Comparison of ENCODE assay signal across 1 fruit fly cellular context in genomic region chr3R:4739492-4740431, dm6.
TF ChIP-seq lines count a peak whose summit lies in the region.

No protein-coding gene starts in this region.

TF ChIP-seq in whole organism, embryonic, 481 proteins besides CTCF, POLR2A, EP300 and RAD21 (continued from another document and continues in another):
- TF ChIP-seq CG15269 (tag; optimal IDR thresholded peaks at IDR 0.05; lab: Kevin White, UChicago) (peak; percentile 81), vnd (GFP tag; IDR thresholded peaks at IDR 0.05; lab: Robert Waterston, UW; ENCODE audit: partially characterized antibody) (no peak), Doc3 (GFP tag; IDR thresholded peaks at IDR 0.05; lab: Robert Waterston, UW; ENCODE audit: partially characterized antibody) (no peak), HLH54F (GFP tag; optimal IDR thresholded peaks at IDR 0.05; lab: Kevin White, UChicago) (peak; percentile 84), chif (GFP tag; optimal IDR thresholded peaks at IDR 0.05; lab: Kevin White, UChicago) (peak; percentile 88 to 92), HmgZ (tag; optimal IDR thresholded peaks at IDR 0.05; lab: Kevin White, UChicago) (peak; percentile 30), CG2202 (tag; optimal IDR thresholded peaks at IDR 0.05; lab: Kevin White, UChicago) (peak; percentile 32), nom (GFP tag; optimal IDR thresholded peaks at IDR 0.05; lab: Kevin White, UChicago) (peak; percentile 43), lbe (GFP tag; optimal IDR thresholded peaks at IDR 0.05; lab: Kevin White, UChicago) (peak; percentile 34), E2f1 (GFP tag; IDR thresholded peaks at IDR 0.05; lab: Robert Waterston, UW) (no peak), CG30431 (GFP tag; optimal IDR thresholded peaks at IDR 0.05; lab: Kevin White, UChicago) (peak; percentile 76), CG17612 (GFP tag; IDR thresholded peaks at IDR 0.05; lab: Robert Waterston, UW) (no peak), Elba2 (GFP tag; optimal IDR thresholded peaks at IDR 0.05; lab: Kevin White, UChicago) (peak; percentile 96), shn (GFP tag; optimal IDR thresholded peaks at IDR 0.05; lab: Kevin White, UChicago) (peak; percentile 84), exex (tag; optimal IDR thresholded peaks at IDR 0.05; lab: Kevin White, UChicago) (no peak), pb (GFP tag; optimal IDR thresholded peaks at IDR 0.05; lab: Kevin White, UChicago) (peak; percentile 68), CG7963 (GFP tag; IDR thresholded peaks at IDR 0.05; lab: Robert Waterston, UW; ENCODE audit: partially characterized antibody) (no peak), chn (GFP tag; optimal IDR thresholded peaks at IDR 0.05; lab: Kevin White, UChicago) (peak; percentile 77), tup (GFP tag; optimal IDR thresholded peaks at IDR 0.05; lab: Kevin White, UChicago) (no peak), Sry-β (GFP tag; optimal IDR thresholded peaks at IDR 0.05; lab: Kevin White, UChicago) (peak; percentile 33), CG7987 (GFP tag; optimal IDR thresholded peaks at IDR 0.05; lab: Kevin White, UChicago) (no peak), prd (optimal IDR thresholded peaks at IDR 0.05; lab: Kevin White, UChicago) (no peak), prd (GFP tag; IDR thresholded peaks at IDR 0.05; lab: Robert Waterston, UW) (no peak), mld (GFP tag; IDR thresholded peaks at IDR 0.05; lab: Robert Waterston, UW; ENCODE audit: partially characterized antibody) (no peak), CG12942 (GFP tag; optimal IDR thresholded peaks at IDR 0.05; lab: Kevin White, UChicago) (peak; percentile 75), Camta (GFP tag; optimal IDR thresholded peaks at IDR 0.05; lab: Kevin White, UChicago) (peak; percentile 87), crc (GFP tag; optimal IDR thresholded peaks at IDR 0.05; lab: Kevin White, UChicago) (peak; percentile 64), CG6272 (GFP tag; IDR thresholded peaks at IDR 0.05; lab: Robert Waterston, UW) (no peak), CG7271 (tag; optimal IDR thresholded peaks at IDR 0.05; lab: Kevin White, UChicago) (no peak), Asciz (GFP tag; optimal IDR thresholded peaks at IDR 0.05; lab: Kevin White, UChicago) (peak; percentile 83), Dp (GFP tag; optimal IDR thresholded peaks at IDR 0.05; lab: Kevin White, UChicago) (peak; percentile 22), Lpt (GFP tag; optimal IDR thresholded peaks at IDR 0.05; lab: Kevin White, UChicago) (no peak), Dref (GFP tag; IDR thresholded peaks at IDR 0.05; lab: Robert Waterston, UW) (no peak), Meics (GFP tag; optimal IDR thresholded peaks at IDR 0.05; lab: Kevin White, UChicago) (peak; percentile 89), fd102C (GFP tag; optimal IDR thresholded peaks at IDR 0.05; lab: Kevin White, UChicago) (no peak), Vsx1 (GFP tag; optimal IDR thresholded peaks at IDR 0.05; lab: Kevin White, UChicago) (peak; percentile 60), vvl (GFP tag; IDR thresholded peaks at IDR 0.05; lab: Robert Waterston, UW) (no peak), Ada2b (GFP tag; IDR thresholded peaks at IDR 0.05; lab: Robert Waterston, UW) (no peak), gem (tag; optimal IDR thresholded peaks at IDR 0.05; lab: Kevin White, UChicago) (peak; percentile 91), Nf-YA (GFP tag; IDR thresholded peaks at IDR 0.05; lab: Robert Waterston, UW) (no peak), CG1603 (tag; optimal IDR thresholded peaks at IDR 0.05; lab: Kevin White, UChicago) (peak; percentile 36), zf30C (GFP tag; optimal IDR thresholded peaks at IDR 0.05; lab: Kevin White, UChicago) (no peak), CG3726 (GFP tag; IDR thresholded peaks at IDR 0.05; lab: Robert Waterston, UW) (no peak), Med (GFP tag; lab: Kevin White, UChicago) (peak; percentile 83), Stat92E (GFP tag; optimal IDR thresholded peaks at IDR 0.05; lab: Kevin White, UChicago) (no peak), gce (GFP tag; IDR thresholded peaks at IDR 0.05; lab: Robert Waterston, UW) (no peak), Hand (GFP tag; optimal IDR thresholded peaks at IDR 0.05; lab: Kevin White, UChicago) (peak; percentile 54), E2f2 (GFP tag; IDR thresholded peaks at IDR 0.05; lab: Robert Waterston, UW) (no peak), slbo (GFP tag; IDR thresholded peaks at IDR 0.05; lab: Robert Waterston, UW) (no peak), CG2120 (GFP tag; optimal IDR thresholded peaks at IDR 0.05; lab: Kevin White, UChicago) (peak; percentile 88), Nf-YB (GFP tag; optimal IDR thresholded peaks at IDR 0.05; lab: Kevin White, UChicago) (peak; percentile 74), CG8359 (GFP tag; optimal IDR thresholded peaks at IDR 0.05; lab: Kevin White, UChicago; ENCODE audit: borderline replicate concordance) (peak; percentile 45), PHDP (tag; optimal IDR thresholded peaks at IDR 0.05; lab: Kevin White, UChicago) (peak; percentile 65), zen2 (GFP tag; IDR thresholded peaks at IDR 0.05; lab: Robert Waterston, UW; ENCODE audit: partially characterized antibody) (no peak), CG12219 (GFP tag; optimal IDR thresholded peaks at IDR 0.05; lab: Kevin White, UChicago) (peak; percentile 30), inv (GFP tag; IDR thresholded peaks at IDR 0.05; lab: Robert Waterston, UW; ENCODE audit: partially characterized antibody) (no peak), TFAM (GFP tag; optimal IDR thresholded peaks at IDR 0.05; lab: Kevin White, UChicago) (peak; percentile 32), MBD-R2 (GFP tag; IDR thresholded peaks at IDR 0.05; lab: Robert Waterston, UW) (no peak), Jarid2 (GFP tag; optimal IDR thresholded peaks at IDR 0.05; lab: Kevin White, UChicago) (peak; percentile 1), nau (GFP tag; optimal IDR thresholded peaks at IDR 0.05; lab: Kevin White, UChicago) (peak; percentile 65), CG5953 (GFP tag; IDR thresholded peaks at IDR 0.05; lab: Robert Waterston, UW) (no peak), run (tag; optimal IDR thresholded peaks at IDR 0.05; lab: Kevin White, UChicago) (peak; percentile 56), CrebB (tag; optimal IDR thresholded peaks at IDR 0.05; lab: Kevin White, UChicago) (no peak), Dad (GFP tag; optimal IDR thresholded peaks at IDR 0.05; lab: Kevin White, UChicago) (peak; percentile 18), stc (GFP tag; IDR thresholded peaks at IDR 0.05; lab: Robert Waterston, UW) (no peak), CG10654 (GFP tag; optimal IDR thresholded peaks at IDR 0.05; lab: Kevin White, UChicago) (peak; percentile 66), Sox100B (GFP tag; optimal IDR thresholded peaks at IDR 0.05; lab: Kevin White, UChicago) (peak; percentile 94), CG8944 (GFP tag; optimal IDR thresholded peaks at IDR 0.05; lab: Kevin White, UChicago) (peak; percentile 84), Poxn (GFP tag; IDR thresholded peaks at IDR 0.05; lab: Robert Waterston, UW) (no peak), CG9797 (GFP tag; optimal IDR thresholded peaks at IDR 0.05; lab: Kevin White, UChicago) (no peak), al (GFP tag; IDR thresholded peaks at IDR 0.05; lab: Robert Waterston, UW) (no peak), HLHmδ (GFP tag; optimal IDR thresholded peaks at IDR 0.05; lab: Kevin White, UChicago) (peak; percentile 77), ttk (GFP tag; IDR thresholded peaks at IDR 0.05; lab: Robert Waterston, UW) (no peak), schlank (tag; optimal IDR thresholded peaks at IDR 0.05; lab: Kevin White, UChicago) (peak; percentile 3), Hr78 (GFP tag; optimal IDR thresholded peaks at IDR 0.05; lab: Kevin White, UChicago) (peak in 1 of 2 experiments; percentile 77), Blimp-1 (GFP tag; optimal IDR thresholded peaks at IDR 0.05; lab: Kevin White, UChicago) (peak; percentile 71), CG17186 (GFP tag; optimal IDR thresholded peaks at IDR 0.05; lab: Kevin White, UChicago) (no peak), dysf (GFP tag; IDR thresholded peaks at IDR 0.05; lab: Robert Waterston, UW) (no peak), repo (GFP tag; optimal IDR thresholded peaks at IDR 0.05; lab: Kevin White, UChicago) (peak; percentile 57), gsb (GFP tag; IDR thresholded peaks at IDR 0.05; lab: Robert Waterston, UW) (no peak), pum (GFP tag; optimal IDR thresholded peaks at IDR 0.05; lab: Kevin White, UChicago) (peak; percentile 89), CG6654 (GFP tag; optimal IDR thresholded peaks at IDR 0.05; lab: Kevin White, UChicago) (peak; percentile 74), abd-A (tag; optimal IDR thresholded peaks at IDR 0.05; lab: Kevin White, UChicago) (peak; percentile 63), stwl (tag; optimal IDR thresholded peaks at IDR 0.05; lab: Kevin White, UChicago) (no peak), CG4617 (GFP tag; optimal IDR thresholded peaks at IDR 0.05; lab: Kevin White, UChicago; ENCODE audit: borderline replicate concordance) (peak; percentile 67), psq (GFP tag; optimal IDR thresholded peaks at IDR 0.05; lab: Kevin White, UChicago) (no peak), CG11560 (tag; IDR thresholded peaks at IDR 0.05; lab: Robert Waterston, UW) (no peak), CG14965 (GFP tag; optimal IDR thresholded peaks at IDR 0.05; lab: Kevin White, UChicago; ENCODE audit: borderline replicate concordance) (no peak), twi (tag; optimal IDR thresholded peaks at IDR 0.05; lab: Kevin White, UChicago) (peak; percentile 58), Lim3 (GFP tag; IDR thresholded peaks at IDR 0.05; lab: Robert Waterston, UW) (no peak), CG3847 (GFP tag; IDR thresholded peaks at IDR 0.05; lab: Robert Waterston, UW) (no peak), toy (GFP tag; IDR thresholded peaks at IDR 0.05; lab: Robert Waterston, UW) (no peak), crp (GFP tag; optimal IDR thresholded peaks at IDR 0.05; lab: Kevin White, UChicago) (peak in 1 of 2 experiments; percentile 45), sim (GFP tag; IDR thresholded peaks at IDR 0.05; lab: Robert Waterston, UW) (no peak), jumu (GFP tag; optimal IDR thresholded peaks at IDR 0.05; lab: Kevin White, UChicago) (peak; percentile 81), Neu2 (GFP tag; optimal IDR thresholded peaks at IDR 0.05; lab: Kevin White, UChicago; ENCODE audit: borderline replicate concordance) (no peak), CG4424 (GFP tag; optimal IDR thresholded peaks at IDR 0.05; lab: Kevin White, UChicago) (peak; percentile 93), CG30020 (tag; optimal IDR thresholded peaks at IDR 0.05; lab: Kevin White, UChicago) (peak; percentile 36), CG18764 (GFP tag; optimal IDR thresholded peaks at IDR 0.05; lab: Kevin White, UChicago) (peak; percentile 66), CG15601 (tag; optimal IDR thresholded peaks at IDR 0.05; lab: Kevin White, UChicago) (peak; percentile 73), CG18476 (GFP tag; optimal IDR thresholded peaks at IDR 0.05; lab: Kevin White, UChicago) (peak; percentile 82), ems (GFP tag; optimal IDR thresholded peaks at IDR 0.05; lab: Kevin White, UChicago) (peak; percentile 79), bsh (GFP tag; optimal IDR thresholded peaks at IDR 0.05; lab: Kevin White, UChicago) (peak; percentile 73 to 75), CG8765 (GFP tag; IDR thresholded peaks at IDR 0.05; lab: Robert Waterston, UW) (no peak), H2.0 (GFP tag; IDR thresholded peaks at IDR 0.05; lab: Robert Waterston, UW) (no peak), insv (GFP tag; optimal IDR thresholded peaks at IDR 0.05; lab: Kevin White, UChicago) (peak in 1 of 2 experiments; percentile 93), CG6854 (GFP tag; optimal IDR thresholded peaks at IDR 0.05; lab: Kevin White, UChicago) (peak; percentile 70), CG15073 (GFP tag; optimal IDR thresholded peaks at IDR 0.05; lab: Kevin White, UChicago) (peak; percentile 49), Abd-B (GFP tag; optimal IDR thresholded peaks at IDR 0.05; lab: Kevin White, UChicago) (peak; percentile 82), CG11504 (tag; optimal IDR thresholded peaks at IDR 0.05; lab: Kevin White, UChicago) (peak; percentile 92), CG10959 (GFP tag; IDR thresholded peaks at IDR 0.05; lab: Robert Waterston, UW) (no peak), Hr51 (GFP tag; optimal IDR thresholded peaks at IDR 0.05; lab: Kevin White, UChicago) (peak; percentile 65 to 85), Atf-2 (GFP tag; optimal IDR thresholded peaks at IDR 0.05; lab: Kevin White, UChicago) (peak; percentile 90), otp (GFP tag; IDR thresholded peaks at IDR 0.05; lab: Robert Waterston, UW) (no peak), Xbp1 (GFP tag; optimal IDR thresholded peaks at IDR 0.05; lab: Kevin White, UChicago) (peak; percentile 88), Oli (tag; optimal IDR thresholded peaks at IDR 0.05; lab: Kevin White, UChicago) (peak; percentile 92), Mad (GFP tag; optimal IDR thresholded peaks at IDR 0.05; lab: Kevin White, UChicago) (peak; percentile 79), Awh (GFP tag; IDR thresholded peaks at IDR 0.05; lab: Robert Waterston, UW) (no peak), ATbp (GFP tag; optimal IDR thresholded peaks at IDR 0.05; lab: Kevin White, UChicago) (peak; percentile 80), CG1602 (GFP tag; optimal IDR thresholded peaks at IDR 0.05; lab: Kevin White, UChicago) (peak; percentile 86), onecut (GFP tag; IDR thresholded peaks at IDR 0.05; lab: Robert Waterston, UW) (no peak; the same call in 1 of the 2 replicates), tna (GFP tag; IDR thresholded peaks at IDR 0.05; lab: Robert Waterston, UW; ENCODE audit: partially characterized antibody) (no peak), zfh2 (GFP tag; optimal IDR thresholded peaks at IDR 0.05; lab: Kevin White, UChicago) (peak; percentile 75), Optix (GFP tag; IDR thresholded peaks at IDR 0.05; lab: Robert Waterston, UW) (no peak), ro (GFP tag; IDR thresholded peaks at IDR 0.05; lab: Robert Waterston, UW) (no peak), Kr (GFP tag; optimal IDR thresholded peaks at IDR 0.05; lab: Kevin White, UChicago) (no peak), CG6813 (GFP tag; optimal IDR thresholded peaks at IDR 0.05; lab: Kevin White, UChicago) (peak; percentile 77), Max (GFP tag; optimal IDR thresholded peaks at IDR 0.05; lab: Kevin White, UChicago) (peak; percentile 62), CG9727 (GFP tag; optimal IDR thresholded peaks at IDR 0.05; lab: Kevin White, UChicago) (peak; percentile 91), bab2 (GFP tag; optimal IDR thresholded peaks at IDR 0.05; lab: Kevin White, UChicago) (peak; percentile 87), caup (GFP tag; optimal IDR thresholded peaks at IDR 0.05; lab: Kevin White, UChicago; ENCODE audit: severe bottlenecking) (peak; percentile 77), fd64A (GFP tag; optimal IDR thresholded peaks at IDR 0.05; lab: Kevin White, UChicago) (no peak), CG4730 (GFP tag; IDR thresholded peaks at IDR 0.05; lab: Robert Waterston, UW) (no peak), croc (GFP tag; conservative IDR thresholded peaks at IDR 0.05; lab: Robert Waterston, UW) (peak; percentile 57), CG1832 (GFP tag; optimal IDR thresholded peaks at IDR 0.05; lab: Kevin White, UChicago) (no peak)
